Worm (Caenorhabditis elegans) whole organism, dauer: ENCODE results near the gene cpg-8.

Experiments used
- unc-62 ChIP-seq: sonication (generic microtip); optimal IDR thresholded peaks from 2 replicates; lab custom pipeline; 2017; ENCODE audit warnings: missing biosample characterization, missing genetic modification reagents, missing genetic modification characterization

The cpg-8 gene

DNA sequence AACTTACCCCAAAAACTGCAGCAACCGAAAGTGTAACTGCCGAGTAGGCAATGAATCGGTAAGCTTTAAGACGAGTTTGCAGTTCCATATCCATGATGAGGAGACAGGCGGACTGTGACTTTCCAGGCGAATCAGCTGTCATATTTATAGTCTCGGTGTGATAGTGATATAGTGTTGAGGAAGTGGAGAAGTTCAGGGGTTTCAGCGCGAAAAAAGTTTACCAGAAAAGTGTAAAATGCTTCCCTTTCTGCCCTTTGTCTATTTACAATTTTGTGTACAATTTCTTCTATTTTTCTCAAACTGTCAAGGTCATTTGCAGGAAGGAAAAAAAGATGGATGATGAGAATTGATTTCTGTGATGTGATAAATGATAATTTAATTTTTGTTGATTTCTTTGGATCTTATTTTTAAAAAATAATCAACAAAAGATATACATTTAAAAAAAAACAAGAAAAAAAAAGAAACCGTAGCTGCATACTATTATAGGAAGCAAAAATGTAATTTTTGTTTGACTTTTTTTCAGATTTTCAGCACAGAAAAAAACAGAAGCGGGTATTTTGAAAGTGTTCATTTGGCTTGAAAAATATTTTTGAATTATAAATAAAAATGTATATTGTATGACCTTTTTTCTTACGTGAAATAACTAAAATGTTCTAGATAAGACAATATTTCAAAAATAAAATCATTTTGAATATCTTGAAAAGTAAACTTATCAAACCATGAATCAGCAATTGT, 38.2 kb downstream of the cpg-8 start, which contains the start of the genes col-139 and F41F3.1:
col-139 (minus strand) TSS at position 101 of the 735 bp plus-strand sequence.
F41F3.1 (plus strand) TSS at position 685 of the 735 bp plus-strand sequence.
- no peak for TF ChIP-seq unc-62 (GFP tag; lab: Kevin White, UChicago)

DNA sequence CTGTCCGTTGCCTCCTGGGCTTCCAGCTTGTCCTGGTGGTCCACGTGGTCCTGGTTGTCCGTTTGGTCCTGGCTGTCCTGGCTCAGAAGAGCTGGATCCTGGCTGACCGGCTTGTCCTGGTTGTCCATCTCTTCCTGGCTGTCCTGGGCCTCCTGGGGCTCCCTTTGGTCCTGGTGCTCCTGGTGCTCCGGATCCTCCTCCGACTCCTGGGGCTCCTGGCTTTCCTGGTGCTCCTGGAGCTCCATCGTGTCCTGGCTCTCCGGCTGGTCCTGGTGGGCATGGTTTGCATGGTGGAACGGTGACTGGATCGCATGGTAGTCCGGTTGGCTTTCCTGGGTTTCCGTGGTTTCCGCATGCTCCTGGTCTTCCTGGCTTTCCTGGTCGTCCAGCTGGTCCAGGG, 39.1 kb downstream of the cpg-8 start:
- TF ChIP-seq unc-62 (GFP tag; lab: Kevin White, UChicago) = no peak

DNA sequence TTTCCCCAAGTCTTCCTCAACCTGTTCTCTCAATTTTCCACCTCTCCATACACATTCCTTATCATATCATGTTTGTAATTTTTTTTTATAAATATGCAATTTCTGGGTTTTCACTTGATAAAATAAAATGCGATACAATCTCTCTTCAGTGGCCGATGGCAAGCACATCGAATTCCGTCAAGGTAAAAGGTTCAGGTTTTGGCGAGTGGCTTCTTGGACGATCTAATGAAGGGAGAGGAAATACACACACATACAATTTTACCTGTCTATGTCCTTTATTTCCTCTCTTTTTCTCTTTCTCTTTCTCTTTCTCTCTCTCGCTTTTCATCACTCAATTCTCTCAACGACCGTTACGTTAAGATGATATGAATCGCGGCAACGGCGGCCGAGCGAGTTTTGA, 40.8 kb downstream of the cpg-8 start:
- TF ChIP-seq unc-62 (GFP tag; lab: Kevin White, UChicago) = no peak

DNA sequence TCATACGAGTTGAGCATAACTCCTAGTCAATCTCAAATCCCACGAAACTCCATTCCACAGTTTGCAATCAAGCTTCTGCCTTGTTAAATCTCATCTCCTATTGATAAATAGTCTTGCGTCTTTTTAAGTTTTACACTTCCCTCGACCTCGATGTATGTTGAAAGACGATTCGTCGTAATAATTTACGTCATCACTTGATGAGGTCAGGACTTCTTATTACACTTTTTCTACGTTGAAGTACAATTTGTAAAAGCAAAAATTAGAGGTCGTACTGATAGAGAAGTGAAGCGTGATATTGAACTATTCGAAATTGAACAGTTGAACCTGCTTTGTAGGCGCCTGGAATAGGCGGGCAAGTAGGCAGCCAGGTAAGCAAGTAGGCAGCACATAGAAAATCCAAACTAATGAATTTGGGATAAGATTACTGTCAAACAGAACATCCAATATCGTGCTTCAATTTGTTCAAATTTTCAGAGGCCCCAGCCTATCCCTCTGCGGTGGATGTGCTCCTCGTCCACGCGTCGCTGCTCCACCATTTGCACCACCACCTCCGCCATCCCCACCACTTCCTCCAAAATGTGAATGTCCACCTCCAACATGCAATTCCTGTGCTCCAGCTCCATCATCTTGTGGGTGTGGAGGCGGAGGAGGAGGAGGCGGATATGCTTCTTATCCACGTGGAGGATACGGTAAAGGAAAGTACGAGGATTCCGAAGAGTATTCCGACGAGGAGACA, 42.4 kb downstream of the cpg-8 start:
- no peak for TF ChIP-seq unc-62 (GFP tag; lab: Kevin White, UChicago)

DNA sequence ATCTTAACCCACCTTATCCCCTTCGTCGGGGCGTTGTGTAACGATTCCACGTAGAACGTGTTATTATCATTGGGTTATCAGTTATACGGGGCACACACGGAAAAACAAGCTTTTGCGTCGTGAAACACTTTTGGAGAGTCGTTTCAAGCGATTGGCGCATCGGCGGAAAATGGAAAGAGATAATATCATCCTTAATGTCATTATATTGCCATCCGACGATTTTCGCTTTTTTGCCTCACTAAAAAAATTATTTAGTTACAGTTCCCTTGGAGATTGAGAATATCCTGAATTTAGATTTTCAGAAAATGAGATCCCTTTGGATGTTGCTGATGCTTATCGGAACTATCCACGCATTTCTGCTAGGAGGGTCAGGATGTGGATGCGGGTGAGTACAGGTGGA, 43.7 kb downstream of the cpg-8 start, which contains the start of gene F41F3.8:
F41F3.8 (plus strand) TSS at position 301 of the 400 bp plus-strand sequence.
- no peak for TF ChIP-seq unc-62 (GFP tag; lab: Kevin White, UChicago)

DNA sequence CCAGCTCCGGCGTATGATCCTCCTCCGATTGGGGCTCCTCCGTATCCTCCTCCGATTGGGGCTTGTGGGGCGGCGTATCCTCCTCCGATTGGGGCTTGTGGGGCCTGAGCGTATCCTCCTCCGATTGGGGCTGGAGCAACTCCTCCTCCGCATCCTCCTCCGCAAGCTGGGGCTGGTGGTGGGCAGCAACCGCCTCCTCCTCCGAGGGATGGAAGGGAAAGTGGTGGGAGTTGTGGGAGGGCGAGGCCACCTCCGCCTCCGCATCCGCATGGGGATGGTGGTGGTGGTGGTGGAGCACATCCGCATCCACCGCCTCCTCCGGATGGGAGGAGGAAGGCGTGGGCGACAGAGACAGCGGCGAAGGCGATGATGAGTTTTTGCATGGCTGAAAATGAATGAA, 44.4 kb downstream of the cpg-8 start, which contains the start of gene F41F3.3:
F41F3.3 (minus strand) TSS at position 383 of the 400 bp plus-strand sequence.
- TF ChIP-seq unc-62 (GFP tag; lab: Kevin White, UChicago) = no peak

DNA sequence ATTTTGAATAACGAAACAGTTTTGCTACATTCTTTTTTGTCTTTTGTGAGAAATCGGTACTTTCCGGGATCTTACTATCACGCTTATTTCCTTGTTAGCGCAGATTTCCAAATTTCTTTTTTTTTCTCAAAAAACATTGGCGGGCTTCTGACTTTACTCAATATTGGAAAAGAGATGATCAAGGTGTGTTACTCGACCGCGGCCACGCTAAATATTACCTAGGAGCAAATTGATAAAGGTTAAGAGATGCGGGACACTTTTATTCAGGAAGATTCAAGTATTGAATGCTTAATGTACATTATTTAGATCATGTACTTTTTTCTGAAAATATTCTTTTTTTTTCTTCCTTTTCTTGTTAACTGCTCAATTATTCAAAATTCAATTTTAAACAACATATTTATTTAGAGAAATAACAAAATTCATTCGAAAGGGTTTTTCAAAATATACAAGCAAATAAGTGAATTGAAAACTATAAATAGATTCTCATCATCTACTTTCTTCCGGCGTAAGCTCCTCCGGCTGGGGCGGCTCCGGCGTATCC, 44.9 kb downstream of the cpg-8 start:
- no peak for TF ChIP-seq unc-62 (GFP tag; lab: Kevin White, UChicago)

DNA sequence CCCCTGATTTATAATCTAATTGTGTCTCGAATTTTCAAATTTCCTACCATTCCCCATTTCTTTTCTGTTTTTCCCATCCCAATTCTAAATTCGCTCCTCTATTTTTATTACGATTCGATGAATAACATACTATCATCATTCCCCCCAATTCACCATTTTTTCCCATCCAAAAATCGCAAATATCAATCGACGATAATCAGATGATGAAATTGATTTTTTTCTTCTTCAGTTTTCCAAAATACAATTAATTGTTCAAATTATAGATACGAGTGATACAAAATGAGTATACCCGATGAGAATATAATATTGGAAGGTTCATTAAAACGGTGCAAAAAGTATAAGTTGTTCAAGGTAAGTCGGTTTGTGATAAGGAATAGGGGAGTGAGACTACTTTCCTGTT, 49.5 kb downstream of the cpg-8 start, which contains the start of gene soc-1:
soc-1 (plus strand) TSS at position 262 of the 400 bp plus-strand sequence.
- TF ChIP-seq unc-62 (GFP tag; lab: Kevin White, UChicago) = no peak
